Fruit fly (Drosophila melanogaster): Measurements from ENCODE around the gene Irbp18.
A peak's percentile ranks its signal among the peaks of the same experiment; 100 is the strongest.
"Not testable (repeated sequence)": the region's sequence is repeated elsewhere in the genome, so short reads cannot be mapped to it uniquely, and the experiment has no call there.

Irbp18 gene

dm6 chr3L:11097982-11098663 lies at the start of gene Irbp18, which contains the start of gene APP-BP1:
Irbp18 (minus strand) TSS chr3L:11098186.
APP-BP1 (plus strand) TSS chr3L:11098412.
- peak; percentile 94 for TF ChIP-seq noc (tag; optimal IDR thresholded peaks at IDR 0.05)

- TF ChIP-seq noc (tag; optimal IDR thresholded peaks at IDR 0.05), result no peak
Observed at dm6 chr3L:11147675-11148074, 49.7 kb upstream of the Irbp18 start.

dm6 chr3L:11145065-11145464 lies 47.1 kb upstream of the Irbp18 start:
- no peak for TF ChIP-seq noc (tag; optimal IDR thresholded peaks at IDR 0.05)

- no peak for TF ChIP-seq noc (tag; optimal IDR thresholded peaks at IDR 0.05)
Observed at dm6 chr3L:11138862-11139261, 40.9 kb upstream of the Irbp18 start.

- TF ChIP-seq noc (tag; optimal IDR thresholded peaks at IDR 0.05), result no peak
Observed at dm6 chr3L:11136349-11136748, 38.4 kb upstream of the Irbp18 start.

- no peak for TF ChIP-seq noc (tag; optimal IDR thresholded peaks at IDR 0.05)
Observed at dm6 chr3L:11135846-11136245, 37.9 kb upstream of the Irbp18 start, which contains the start of gene IRSp53. IRSp53 (plus strand) TSS chr3L:11136049.

dm6 chr3L:11134886-11135285 lies 36.9 kb upstream of the Irbp18 start, which contains the start of gene CG14143:
CG14143 (plus strand) TSS chr3L:11134987.
- TF ChIP-seq noc (tag; optimal IDR thresholded peaks at IDR 0.05), result not testable (repeated sequence)

dm6 chr3L:11132055-11132454 lies 34.1 kb upstream of the Irbp18 start, which contains the start of gene CG32074:
CG32074 (minus strand) TSS chr3L:11132322.
- TF ChIP-seq noc (tag; optimal IDR thresholded peaks at IDR 0.05), result not testable (repeated sequence)

dm6 chr3L:11130535-11130934 lies 32.5 kb upstream of the Irbp18 start, which contains the start of gene nol:
nol (plus strand) TSS chr3L:11130835.
- TF ChIP-seq noc (tag; optimal IDR thresholded peaks at IDR 0.05), result no peak

dm6 chr3L:11125636-11126532 lies 27.9 kb upstream of the Irbp18 start:
- TF ChIP-seq noc (tag; optimal IDR thresholded peaks at IDR 0.05), result peak; percentile 49

- TF ChIP-seq noc (tag; optimal IDR thresholded peaks at IDR 0.05), result no peak
Observed at dm6 chr3L:11124841-11125240, 26.9 kb upstream of the Irbp18 start.

- TF ChIP-seq noc (tag; optimal IDR thresholded peaks at IDR 0.05), result no peak
Observed at dm6 chr3L:11124439-11124838, 26.5 kb upstream of the Irbp18 start.

- no peak for TF ChIP-seq noc (tag; optimal IDR thresholded peaks at IDR 0.05)
Observed at dm6 chr3L:11123598-11124284, 25.8 kb upstream of the Irbp18 start.

dm6 chr3L:11123088-11123487 lies 25.1 kb upstream of the Irbp18 start, which contains the start of the genes Ufd1 and NaPi-III:
Ufd1 (minus strand) TSS chr3L:11123216.
NaPi-III (plus strand) TSS chr3L:11123348.
- TF ChIP-seq noc (tag; optimal IDR thresholded peaks at IDR 0.05), result peak; percentile 22

- TF ChIP-seq noc (tag; optimal IDR thresholded peaks at IDR 0.05), result peak; percentile 13
Observed at dm6 chr3L:11120419-11120958, 22.5 kb upstream of the Irbp18 start, which contains the start of the genes FoxK and mRpL2. FoxK (minus strand) TSS chr3L:11120783. mRpL2 (plus strand) TSS chr3L:11120847.

All from whole organism, larva.